Worm (Caenorhabditis elegans) whole organism, young adult: ENCODE data around the gene npp-9.

Experiments
- D2030.7 ChIP-seq: fragments of 200-800 bp; sonication (Bioruptor generic); IDR thresholded peaks from 2 replicates; pipeline ENCODE4 v1.3.6; 2022; ENCODE audit warnings: missing genetic modification reagents, missing genetic modification characterization, missing compliant biosample characterization
- F52B5.7 ChIP-seq: sonication (generic microtip); optimal IDR thresholded peaks from 2 replicates; lab custom pipeline; 2016; ENCODE audit warnings: mild to moderate bottlenecking, missing genetic modification characterization, missing compliant biosample characterization
- cebp-2 ChIP-seq: fragments of 200-800 bp; sonication (Bioruptor generic); IDR thresholded peaks from 2 replicates; pipeline ENCODE4 v1.3.6; 2022; ENCODE audit warnings: missing genetic modification characterization, missing compliant biosample characterization
- madf-3 ChIP-seq: fragments of 200-800 bp; sonication (Bioruptor generic); IDR thresholded peaks from 2 replicates; pipeline ENCODE4 v1.3.6; 2022; ENCODE audit warnings: missing genetic modification reagents, missing genetic modification characterization, missing compliant biosample characterization
- mel-28 ChIP-seq: sonication (generic microtip); optimal IDR thresholded peaks from 2 replicates; lab custom pipeline; 2016; ENCODE audit warnings: borderline replicate concordance, mild to moderate bottlenecking, missing genetic modification characterization, missing compliant biosample characterization
- rcor-1 ChIP-seq: fragments of 200-800 bp; sonication (Bioruptor generic); IDR thresholded peaks from 2 replicates; pipeline ENCODE4 v1.3.6; 2022; ENCODE audit warnings: missing genetic modification reagents, missing genetic modification characterization, missing compliant biosample characterization
- snpc-1.3 ChIP-seq: sonication (generic microtip); optimal IDR thresholded peaks from 2 replicates; lab custom pipeline; 2017; ENCODE audit warnings: missing genetic modification characterization, mild to moderate bottlenecking, missing compliant biosample characterization, antibody characterized with exemption, moderate library complexity, missing genotype, missing genetic modification reagents; ENCODE audit not compliant: insufficient read depth
- snpc-4 ChIP-seq, 5 experiments: fragments of 150-350 bp in 1 of 5; sonication (generic microtip) in 4 of 5; optimal IDR thresholded peaks; 2 replicates each; lab custom pipeline; 2014 to 2018; ENCODE audit warnings: missing genetic modification characterization in 5 of 5, missing biosample characterization in 3 of 5, antibody characterized with exemption in 2 of 5, mild to moderate bottlenecking in 2 of 5, missing compliant biosample characterization in 2 of 5, missing genotype in 2 of 5, moderate library complexity in 2 of 5, missing genetic modification reagents in 1 of 5
- ztf-18 ChIP-seq: sonication (generic microtip); optimal IDR thresholded peaks from 2 replicates; lab custom pipeline; 2016; ENCODE audit warnings: missing genotype, mild to moderate bottlenecking, missing genetic modification characterization, missing compliant biosample characterization
- ztf-3 ChIP-seq: fragments of 200-800 bp; sonication (Bioruptor generic); optimal IDR thresholded peaks from 2 replicates; lab custom pipeline; 2018; ENCODE audit warnings: mild to moderate bottlenecking, missing genetic modification characterization, missing compliant biosample characterization

ce11 chrIII:3398485-3398884 is 5.8 kb downstream of the npp-9 start:
- TF ChIP-seq cebp-2 (GFP tag; lab: Robert Waterston, UW): no peak
- no peak for TF ChIP-seq mel-28 (tag; lab: Kevin White, UChicago)
- TF ChIP-seq ztf-18: no peak
- no peak for TF ChIP-seq F52B5.7 (tag; lab: Kevin White, UChicago)
- no peak for TF ChIP-seq ztf-3 (GFP tag; lab: Kevin White, UChicago)
- no peak for TF ChIP-seq snpc-4 (GFP tag; optimal IDR thresholded peaks at IDR 0.05; lab: Kevin White, UChicago)
- no peak for TF ChIP-seq snpc-4 (tag; optimal IDR thresholded peaks at IDR 0.05; lab: Kevin White, UChicago)
- TF ChIP-seq D2030.7 (GFP tag; lab: Robert Waterston, UW): peak; percentile 36; the same call in 1 of the 2 replicates
- peak; percentile 53 for TF ChIP-seq snpc-1.3
- no peak for TF ChIP-seq madf-3 (GFP tag; lab: Robert Waterston, UW)
- TF ChIP-seq rcor-1 (GFP tag; lab: Robert Waterston, UW): no peak
